Worm (Caenorhabditis elegans): ENCODE results near the gene srj-23.

- TF ChIP-seq lsy-2 (tag; optimal IDR thresholded peaks at IDR 0.05) (no peak), ama-1 (optimal IDR thresholded peaks at IDR 0.05) (no peak)
Observed at ce11 chrV:1416154-1416553, 35.3 kb upstream of the srj-23 start.
